Fruit fly (Drosophila melanogaster) whole organism, adult: Measurements from ENCODE around the gene CG15385.

Experiments
- CG12768 ChIP-seq: fragments of 200-800 bp; sonication (Bioruptor generic); optimal IDR thresholded peaks from 2 replicates; lab custom pipeline; 2017; ENCODE audit warnings: missing biosample characterization, missing genetic modification characterization, mild to moderate bottlenecking, moderate library complexity, missing genetic modification reagents
- CG14711 ChIP-seq: fragments of 200-800 bp; sonication (Bioruptor generic); optimal IDR thresholded peaks from 2 replicates; lab custom pipeline; 2018; ENCODE audit warnings: missing biosample characterization, mild to moderate bottlenecking, missing genetic modification characterization, moderate library complexity
- CG33017 ChIP-seq: fragments of 200-800 bp; sonication (Bioruptor generic); optimal IDR thresholded peaks from 2 replicates; lab custom pipeline; 2018; ENCODE audit warnings: missing biosample characterization, mild to moderate bottlenecking, missing genetic modification characterization, moderate library complexity
- CG5204 ChIP-seq: fragments of 200-800 bp; sonication (Bioruptor generic); optimal IDR thresholded peaks from 2 replicates; lab custom pipeline; 2016; ENCODE audit warnings: missing biosample characterization, missing genetic modification characterization
- CG7045 ChIP-seq: fragments of 200-800 bp; sonication (Bioruptor generic); optimal IDR thresholded peaks from 2 replicates; lab custom pipeline; 2017; ENCODE audit warnings: missing biosample characterization, mild to moderate bottlenecking, missing genetic modification characterization
- Crg-1 ChIP-seq: fragments of 200-800 bp; sonication (Bioruptor generic); optimal IDR thresholded peaks from 2 replicates; lab custom pipeline; 2016; ENCODE audit warnings: missing biosample characterization, missing genetic modification characterization
- Hr96 ChIP-seq: fragments of 200-800 bp; sonication (Bioruptor generic); optimal IDR thresholded peaks from 2 replicates; lab custom pipeline; 2016; ENCODE audit warnings: missing biosample characterization, missing genetic modification characterization
- Mnt ChIP-seq: fragments of 200-800 bp; sonication (Bioruptor generic); optimal IDR thresholded peaks from 2 replicates; lab custom pipeline; 2016; ENCODE audit warnings: missing biosample characterization, mild to moderate bottlenecking, missing genetic modification characterization
- cic ChIP-seq: fragments of 200-800 bp; sonication (Bioruptor generic); optimal IDR thresholded peaks from 2 replicates; lab custom pipeline; 2017; ENCODE audit warnings: missing biosample characterization, mild to moderate bottlenecking, missing genetic modification characterization, moderate library complexity
- cnc ChIP-seq, 2 experiments: fragments of >200 bp; optimal IDR thresholded peaks; 2 replicates each; lab custom pipeline; 2017
- kay ChIP-seq: fragments of 200-800 bp; sonication (Bioruptor generic); peaks from one replicate; lab custom pipeline; 2016; ENCODE audit warnings: missing biosample characterization, missing genetic modification characterization, borderline replicate concordance
- tj ChIP-seq: fragments of 200-800 bp; sonication (Bioruptor generic); optimal IDR thresholded peaks from 3 replicates; lab custom pipeline; 2017; ENCODE audit warnings: missing biosample characterization, mild to moderate bottlenecking, missing genetic modification characterization, moderate library complexity

DNA sequence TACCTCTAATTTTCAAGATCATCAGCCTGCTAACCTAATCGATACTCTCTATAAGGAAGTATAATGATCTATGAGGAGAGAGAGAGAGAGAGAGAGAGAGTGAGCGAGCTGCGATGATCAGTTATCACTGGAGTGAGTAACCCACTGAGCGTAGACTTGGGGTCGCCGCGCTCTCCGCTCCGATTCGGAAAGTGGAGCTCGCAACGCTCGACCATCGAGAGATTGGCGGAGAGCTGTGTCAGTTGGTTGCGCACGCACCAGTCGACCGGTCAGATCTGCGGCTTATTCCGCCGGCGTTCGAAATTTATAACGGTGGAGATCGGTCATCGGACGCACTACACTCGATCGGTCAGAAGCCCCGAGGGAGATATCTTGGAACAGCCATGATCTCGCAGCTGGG lies 29.8 kb upstream of the CG15385 start, which contains the start of gene CG4267:
- TF ChIP-seq Crg-1 (no peak), tj (GFP tag; lab: Kevin White, UChicago) (no peak), cic (GFP tag; lab: Kevin White, UChicago) (no peak), Mnt (GFP tag; lab: Kevin White, UChicago) (no peak), kay (GFP tag; lab: Kevin White, UChicago) (no peak), CG14711 (tag; lab: Kevin White, UChicago) (no peak), CG12768 (GFP tag; lab: Kevin White, UChicago) (no peak), CG5204 (GFP tag; lab: Kevin White, UChicago) (no peak), cnc (optimal IDR thresholded peaks at IDR 0.05; lab: Kevin White, UChicago) (no peak), Hr96 (no peak), CG7045 (no peak), CG33017 (no peak)
